Worm (Caenorhabditis elegans) whole organism, L4 larva: ENCODE results near the gene comt-2.

Experiments used
- ama-1 ChIP-seq: fragments of 150-350 bp; optimal IDR thresholded peaks from 2 replicates; lab custom pipeline; 2014; ENCODE audit warnings: inconsistent platforms, mixed read lengths
- lin-13 ChIP-seq: fragments of 150-350 bp; optimal IDR thresholded peaks from 2 replicates; lab custom pipeline; 2014; ENCODE audit warnings: missing biosample characterization, missing genetic modification reagents, missing genetic modification characterization
- lsy-2 ChIP-seq, 2 experiments: fragments of 150-350 bp in 1 of 2; sonication (generic microtip) in 1 of 2; optimal IDR thresholded peaks; 2 replicates each; lab custom pipeline; 2014 to 2017; ENCODE audit warnings: missing biosample characterization in 2 of 2, missing genetic modification characterization in 2 of 2
- nhr-48 ChIP-seq: sonication (generic microtip); optimal IDR thresholded peaks from 2 replicates; lab custom pipeline; 2016; ENCODE audit warnings: mild to moderate bottlenecking, missing genetic modification characterization, missing compliant biosample characterization

DNA sequence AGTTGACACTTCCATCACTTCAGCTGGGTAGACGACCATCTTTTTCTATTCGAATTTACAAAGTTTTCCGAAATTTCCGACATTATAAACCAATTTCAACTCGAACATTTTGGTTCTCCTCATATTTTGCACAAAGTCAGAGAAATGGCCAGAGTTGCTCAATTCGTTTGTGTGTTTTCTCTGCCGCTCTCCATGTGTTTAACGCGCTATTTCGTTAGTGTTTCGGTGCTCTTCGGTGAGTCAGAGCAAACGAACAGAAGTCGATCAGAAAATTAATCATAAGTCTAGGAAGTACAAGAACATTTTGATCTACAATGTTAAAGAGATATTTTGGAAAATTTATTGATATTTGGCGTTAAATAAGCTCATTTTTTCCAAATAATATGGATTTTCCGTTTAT is 14.4 kb upstream of the comt-2 start, which contains the start of gene srr-3:
- no peak for TF ChIP-seq nhr-48 (tag; lab: Kevin White, UChicago)
- no peak for TF ChIP-seq lin-13
- no peak for TF ChIP-seq lsy-2 (tag; optimal IDR thresholded peaks at IDR 0.05; lab: Kevin White, UChicago)
- TF ChIP-seq ama-1, result no peak
